Worm (Caenorhabditis elegans) whole organism, late embryonic: ENCODE measurements around the gene B0334.5.
A peak's percentile ranks its signal among the peaks of the same experiment; 100 is the strongest.

ENCODE experiments used
- C38D4.7 ChIP-seq: fragments of 200-800 bp; sonication (Bioruptor generic); optimal IDR thresholded peaks from 2 replicates; lab custom pipeline; 2018; ENCODE audit warnings: mild to moderate bottlenecking, missing genetic modification characterization, moderate library complexity, missing compliant biosample characterization
- F13H6.1 ChIP-seq: sonication (generic microtip); optimal IDR thresholded peaks from 2 replicates; lab custom pipeline; 2016; ENCODE audit warnings: missing genetic modification characterization, missing compliant biosample characterization
- K02D7.2 ChIP-seq: sonication (generic microtip); optimal IDR thresholded peaks from 2 replicates; lab custom pipeline; 2017; ENCODE audit warnings: mild to moderate bottlenecking, missing genetic modification characterization, missing compliant biosample characterization
- Y22D7AL.16 ChIP-seq: sonication (generic microtip); optimal IDR thresholded peaks from 2 replicates; lab custom pipeline; 2016; ENCODE audit warnings: missing genetic modification characterization, missing compliant biosample characterization
- ahr-1 ChIP-seq: sonication (generic microtip); optimal IDR thresholded peaks from 2 replicates; lab custom pipeline; 2016; ENCODE audit warnings: missing genetic modification characterization, missing compliant biosample characterization
- ama-1 ChIP-seq: fragments of 150-350 bp; optimal IDR thresholded peaks from 2 replicates; lab custom pipeline; 2014
- ceh-14 ChIP-seq: sonication (generic microtip); optimal IDR thresholded peaks from 2 replicates; lab custom pipeline; 2016; ENCODE audit warnings: missing genotype, missing genetic modification characterization, missing compliant biosample characterization
- ceh-22 ChIP-seq: sonication (generic microtip); optimal IDR thresholded peaks from 2 replicates; lab custom pipeline; 2017; ENCODE audit warnings: missing biosample characterization, missing genetic modification characterization
- ceh-24 ChIP-seq: sonication (generic microtip); optimal IDR thresholded peaks from 2 replicates; lab custom pipeline; 2016; ENCODE audit warnings: mild to moderate bottlenecking, missing genetic modification characterization, missing compliant biosample characterization
- ceh-30 ChIP-seq: fragments of 150-350 bp; optimal IDR thresholded peaks from 2 replicates; lab custom pipeline; 2014; ENCODE audit warnings: missing biosample characterization, missing genetic modification characterization
- ceh-31 ChIP-seq: sonication (generic microtip); optimal IDR thresholded peaks from 2 replicates; lab custom pipeline; 2016; ENCODE audit warnings: missing genetic modification characterization, missing compliant biosample characterization
- ceh-48 ChIP-seq: sonication (generic microtip); optimal IDR thresholded peaks from 2 replicates; lab custom pipeline; 2016; ENCODE audit warnings: missing genetic modification characterization, inconsistent platforms, missing compliant biosample characterization
- ceh-6 ChIP-seq: fragments of 200-800 bp; sonication (Bioruptor generic); optimal IDR thresholded peaks from 2 replicates; lab custom pipeline; 2018; ENCODE audit warnings: mild to moderate bottlenecking, missing genetic modification characterization, missing compliant biosample characterization
- elt-2 ChIP-seq: sonication (generic microtip); optimal IDR thresholded peaks from 2 replicates; lab custom pipeline; 2016; ENCODE audit warnings: missing genetic modification reagents, missing genetic modification characterization, missing compliant biosample characterization
- fax-1 ChIP-seq: sonication (generic microtip); optimal IDR thresholded peaks from 2 replicates; lab custom pipeline; 2016; ENCODE audit warnings: missing genotype, missing genetic modification characterization, missing compliant biosample characterization
- fkh-10 ChIP-seq: fragments of 150-350 bp; optimal IDR thresholded peaks from 2 replicates; lab custom pipeline; 2014; ENCODE audit warnings: missing biosample characterization, missing genetic modification reagents, missing genetic modification characterization
- gmeb-2 ChIP-seq: sonication (generic microtip); optimal IDR thresholded peaks from 2 replicates; lab custom pipeline; 2016; ENCODE audit warnings: missing genetic modification characterization, inconsistent platforms, missing compliant biosample characterization
- hlh-13 ChIP-seq: fragments of 200-800 bp; sonication (Bioruptor generic); optimal IDR thresholded peaks from 2 replicates; lab custom pipeline; 2018; ENCODE audit warnings: mild to moderate bottlenecking, missing genetic modification characterization, missing compliant biosample characterization
- hlh-15 ChIP-seq: sonication (generic microtip); optimal IDR thresholded peaks from 2 replicates; lab custom pipeline; 2016; ENCODE audit warnings: missing genetic modification characterization, missing compliant biosample characterization
- hlh-30 ChIP-seq: sonication (generic microtip); optimal IDR thresholded peaks from 2 replicates; lab custom pipeline; 2017; ENCODE audit warnings: antibody characterized with exemption, missing genetic modification characterization, missing compliant biosample characterization; ENCODE audit not compliant: insufficient read depth
- nhr-11 ChIP-seq: fragments of 150-350 bp; optimal IDR thresholded peaks from 2 replicates; lab custom pipeline; 2014; ENCODE audit warnings: missing biosample characterization, missing genetic modification characterization
- nhr-232 ChIP-seq: sonication (generic microtip); optimal IDR thresholded peaks from 2 replicates; lab custom pipeline; 2016; ENCODE audit warnings: missing genetic modification characterization, missing compliant biosample characterization
- odd-2 ChIP-seq: sonication (generic microtip); optimal IDR thresholded peaks from 2 replicates; lab custom pipeline; 2017; ENCODE audit warnings: antibody characterized with exemption, mild to moderate bottlenecking, missing genetic modification characterization, missing compliant biosample characterization
- pat-9 ChIP-seq: fragments of 200-800 bp; sonication (Bioruptor generic); optimal IDR thresholded peaks from 2 replicates; lab custom pipeline; 2018; ENCODE audit warnings: mild to moderate bottlenecking, missing genetic modification characterization, moderate library complexity, missing compliant biosample characterization
- pax-1 ChIP-seq: fragments of 150-350 bp; optimal IDR thresholded peaks from 2 replicates; lab custom pipeline; 2014; ENCODE audit warnings: missing biosample characterization, missing genetic modification characterization
- pha-2 ChIP-seq: sonication (generic microtip); optimal IDR thresholded peaks from 2 replicates; lab custom pipeline; 2017; ENCODE audit warnings: mild to moderate bottlenecking, missing genetic modification characterization, missing compliant biosample characterization
- pros-1 ChIP-seq: fragments of 150-350 bp; optimal IDR thresholded peaks from 2 replicates; lab custom pipeline; 2014; ENCODE audit warnings: missing biosample characterization, missing genetic modification reagents, missing genetic modification characterization
- rnt-1 ChIP-seq: sonication (generic microtip); optimal IDR thresholded peaks from 2 replicates; lab custom pipeline; 2016; ENCODE audit warnings: missing genetic modification characterization, missing compliant biosample characterization
- sox-2 ChIP-seq: fragments of 200-800 bp; sonication (Bioruptor generic); IDR thresholded peaks from 2 replicates; pipeline ENCODE4 v1.3.6; 2022; ENCODE audit warnings: missing genetic modification reagents, missing genetic modification characterization, missing compliant biosample characterization
- syd-9 ChIP-seq: sonication (generic microtip); optimal IDR thresholded peaks from 2 replicates; lab custom pipeline; 2016; ENCODE audit warnings: mild to moderate bottlenecking, missing genetic modification characterization, moderate library complexity, missing compliant biosample characterization
- ttx-3 ChIP-seq: sonication (generic microtip); optimal IDR thresholded peaks from 2 replicates; lab custom pipeline; 2016; ENCODE audit warnings: missing genetic modification reagents, missing genetic modification characterization, missing compliant biosample characterization
- unc-86 ChIP-seq: sonication (generic microtip); optimal IDR thresholded peaks from 2 replicates; lab custom pipeline; 2016; ENCODE audit warnings: missing genetic modification characterization, missing compliant biosample characterization
- zip-5 ChIP-seq: sonication (generic microtip); optimal IDR thresholded peaks from 2 replicates; lab custom pipeline; 2016; ENCODE audit warnings: missing genetic modification characterization, missing compliant biosample characterization

The B0334.5 gene

DNA sequence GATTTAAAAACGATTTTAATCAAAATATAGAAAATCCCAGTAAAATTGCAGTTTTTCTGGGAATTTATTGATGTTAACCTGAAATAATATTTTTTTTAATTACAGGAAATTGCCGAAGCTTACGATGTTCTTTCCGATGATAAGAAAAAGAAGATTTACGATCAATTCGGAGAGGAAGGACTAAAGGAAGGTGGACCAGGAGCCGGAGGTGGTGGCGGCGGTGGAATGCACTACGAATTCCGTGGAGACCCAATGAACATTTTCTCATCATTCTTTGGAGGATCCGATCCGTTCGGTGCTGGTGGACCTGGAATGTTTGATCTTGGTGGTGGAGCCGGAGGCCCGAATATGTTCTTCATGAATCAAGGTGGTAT lies 48.5 kb downstream of the B0334.5 start:
- TF ChIP-seq ceh-22, result no peak
- no peak for TF ChIP-seq zip-5 (tag; lab: Kevin White, UChicago)
- no peak for TF ChIP-seq odd-2
- no peak for TF ChIP-seq F13H6.1 (tag; lab: Kevin White, UChicago)
- TF ChIP-seq hlh-13 (GFP tag; lab: Kevin White, UChicago), result no peak

- TF ChIP-seq gmeb-2 (tag; lab: Kevin White, UChicago) (no peak), fkh-10 (GFP tag; lab: Kevin White, UChicago) (no peak), pax-1 (tag; lab: Kevin White, UChicago) (no peak), pros-1 (tag; lab: Kevin White, UChicago) (no peak), fax-1 (tag; lab: Kevin White, UChicago) (no peak), ttx-3 (tag; lab: Kevin White, UChicago) (no peak), rnt-1 (tag; lab: Kevin White, UChicago) (peak; percentile 28), syd-9 (tag; lab: Kevin White, UChicago) (no peak), pha-2 (no peak), nhr-232 (tag; lab: Kevin White, UChicago) (no peak), pat-9 (no peak), ahr-1 (tag; lab: Kevin White, UChicago) (no peak), hlh-15 (tag; lab: Kevin White, UChicago) (no peak), ama-1 (lab: Kevin White, UChicago) (peak; percentile 79), ceh-6 (GFP tag; lab: Kevin White, UChicago) (peak; percentile 29), odd-2 (no peak), zip-5 (tag; lab: Kevin White, UChicago) (no peak), nhr-11 (tag; lab: Kevin White, UChicago) (no peak), elt-2 (tag; lab: Kevin White, UChicago) (peak; percentile 30), unc-86 (tag; lab: Kevin White, UChicago) (no peak), ceh-48 (no peak), ceh-30 (peak; percentile 17), ceh-24 (tag; lab: Kevin White, UChicago) (no peak), ceh-22 (no peak), hlh-30 (tag; lab: Kevin White, UChicago) (no peak), ceh-14 (no peak), C38D4.7 (GFP tag; lab: Kevin White, UChicago) (no peak), K02D7.2 (no peak), ceh-31 (no peak), sox-2 (GFP tag; lab: Robert Waterston, UW) (no peak), Y22D7AL.16 (tag; lab: Kevin White, UChicago) (no peak)
Measured at ce11 chrII:11547254-11547687, 49.8 kb downstream of the B0334.5 start, which contains the start of gene F54D5.7. F54D5.7 (plus strand) TSS chrII:11547517.
